Worm (Caenorhabditis elegans): Measurements from ENCODE around the gene F56B3.9.

ce11 chrIV:807027-807516 is 35.9 kb downstream of the F56B3.9 start, which contains the start of gene Y55F3BL.6:
- no peak for TF ChIP-seq ZK546.5 (tag; optimal IDR thresholded peaks at IDR 0.05)
- TF ChIP-seq ztf-11 (tag; optimal IDR thresholded peaks at IDR 0.05): no peak
- TF ChIP-seq nhr-67 (tag; optimal IDR thresholded peaks at IDR 0.05): no peak
- no peak for TF ChIP-seq snpc-4 (tag; optimal IDR thresholded peaks at IDR 0.05)
- no peak for TF ChIP-seq jun-1 (tag; optimal IDR thresholded peaks at IDR 0.05)
- TF ChIP-seq fkh-10 (GFP tag; optimal IDR thresholded peaks at IDR 0.05): no peak
- TF ChIP-seq fos-1 (tag; optimal IDR thresholded peaks at IDR 0.05): no peak
- TF ChIP-seq unc-62 (GFP tag; optimal IDR thresholded peaks at IDR 0.05): no peak
- TF ChIP-seq ama-1 (optimal IDR thresholded peaks at IDR 0.05): no peak
- TF ChIP-seq egl-5 (tag; optimal IDR thresholded peaks at IDR 0.05): no peak
- TF ChIP-seq aly-2 (tag; optimal IDR thresholded peaks at IDR 0.05): no peak
- no peak for TF ChIP-seq mdl-1 (tag; optimal IDR thresholded peaks at IDR 0.05)
- TF ChIP-seq ceh-82 (tag; optimal IDR thresholded peaks at IDR 0.05): no peak
